Fruit fly (Drosophila melanogaster) whole organism, embryonic: ENCODE results near the gene CG44476.
A peak's percentile ranks its signal among the peaks of the same experiment; 100 is the strongest.

Source experiments
- Aef1 ChIP-seq: fragments of 200-800 bp; sonication (Bioruptor generic); IDR thresholded peaks from 3 replicates; pipeline ENCODE4 v1.3.6; 2022; ENCODE audit warnings: missing biosample characterization, missing genetic modification characterization
- CG10209 ChIP-seq: fragments of 200-800 bp; sonication (Bioruptor generic); optimal IDR thresholded peaks from 3 replicates; lab custom pipeline; 2017; ENCODE audit warnings: missing biosample characterization, mild to moderate bottlenecking, missing genetic modification characterization, missing genetic modification reagents
- CG10431 ChIP-seq: fragments of 200-800 bp; sonication (Bioruptor generic); optimal IDR thresholded peaks from 3 replicates; lab custom pipeline; 2018; ENCODE audit warnings: missing biosample characterization, mild to moderate bottlenecking, missing genetic modification characterization
- CG10959 ChIP-seq: fragments of 200-800 bp; sonication (Bioruptor generic); IDR thresholded peaks from 2 replicates; pipeline ENCODE4 v1.3.6; 2022; ENCODE audit warnings: missing biosample characterization, missing genetic modification characterization
- CG12219 ChIP-seq: fragments of 200-800 bp; sonication (Bioruptor generic); optimal IDR thresholded peaks from 3 replicates; lab custom pipeline; 2018; ENCODE audit warnings: missing biosample characterization, mild to moderate bottlenecking, missing genetic modification characterization
- CG13775 ChIP-seq: fragments of 200-800 bp; sonication (Bioruptor generic); optimal IDR thresholded peaks from 3 replicates; lab custom pipeline; 2017; ENCODE audit warnings: missing biosample characterization, mild to moderate bottlenecking, missing genetic modification characterization
- CG14710 ChIP-seq: fragments of 200-800 bp; sonication (Bioruptor generic); optimal IDR thresholded peaks from 3 replicates; lab custom pipeline; 2019; ENCODE audit warnings: missing biosample characterization, mild to moderate bottlenecking, missing genetic modification characterization, moderate library complexity
- CG15011 ChIP-seq: fragments of 200-800 bp; sonication (Bioruptor generic); optimal IDR thresholded peaks from 3 replicates; lab custom pipeline; 2018; ENCODE audit warnings: missing biosample characterization, mild to moderate bottlenecking, missing genetic modification characterization
- CG16815 ChIP-seq: fragments of 200-800 bp; sonication (Bioruptor generic); optimal IDR thresholded peaks from 3 replicates; lab custom pipeline; 2017; ENCODE audit warnings: missing biosample characterization, mild to moderate bottlenecking, missing genetic modification characterization
- CG17802 ChIP-seq: fragments of 200-800 bp; sonication (Bioruptor generic); optimal IDR thresholded peaks from 2 replicates; lab custom pipeline; 2018; ENCODE audit warnings: missing biosample characterization, mild to moderate bottlenecking, missing genetic modification characterization, moderate library complexity
- CG17829 ChIP-seq: fragments of 200-800 bp; optimal IDR thresholded peaks from 2 replicates; lab custom pipeline; 2019; ENCODE audit warnings: missing biosample characterization, mild to moderate bottlenecking, missing genetic modification characterization, moderate library complexity
- CG18262 ChIP-seq: fragments of 200-800 bp; optimal IDR thresholded peaks from 3 replicates; lab custom pipeline; 2019; ENCODE audit warnings: missing biosample characterization, mild to moderate bottlenecking, missing genetic modification characterization, moderate library complexity
- CG31388 ChIP-seq: fragments of 200-800 bp; sonication (Bioruptor generic); optimal IDR thresholded peaks from 2 replicates; lab custom pipeline; 2016; ENCODE audit warnings: missing biosample characterization, missing genetic modification characterization
- CG3407 ChIP-seq: fragments of 200-800 bp; sonication (Bioruptor generic); optimal IDR thresholded peaks from 2 replicates; lab custom pipeline; 2018; ENCODE audit warnings: missing biosample characterization, mild to moderate bottlenecking, missing genetic modification characterization
- CG4360 ChIP-seq: fragments of 200-800 bp; sonication (Bioruptor generic); IDR thresholded peaks from 2 replicates; pipeline ENCODE4 v1.3.6; 2022; ENCODE audit warnings: missing biosample characterization, missing genetic modification characterization
- CG4404 ChIP-seq: fragments of 200-800 bp; sonication (Bioruptor generic); IDR thresholded peaks from 2 replicates; pipeline ENCODE4 v1.3.6; 2022; ENCODE audit warnings: missing biosample characterization, missing genetic modification characterization
- CG6254 ChIP-seq: fragments of 200-800 bp; sonication (Bioruptor generic); optimal IDR thresholded peaks from 3 replicates; lab custom pipeline; 2017; ENCODE audit warnings: mild to moderate bottlenecking, missing biosample characterization, missing genetic modification reagents, missing genetic modification characterization
- CG9215 ChIP-seq: fragments of 200-800 bp; sonication (Bioruptor generic); IDR thresholded peaks from 2 replicates; pipeline ENCODE4 v1.3.6; 2022; ENCODE audit warnings: missing biosample characterization, missing genetic modification characterization
- CTCF ChIP-seq: fragments of 200-800 bp; sonication (Bioruptor generic); optimal IDR thresholded peaks from 2 replicates; lab custom pipeline; 2017; ENCODE audit warnings: missing biosample characterization, mild to moderate bottlenecking, missing genetic modification characterization, moderate library complexity
- Chrac-16 ChIP-seq: fragments of 200-800 bp; sonication (Bioruptor generic); optimal IDR thresholded peaks from 3 replicates; lab custom pipeline; 2016; ENCODE audit warnings: missing biosample characterization, missing genetic modification characterization
- Dek ChIP-seq: fragments of 200-800 bp; sonication (Bioruptor generic); optimal IDR thresholded peaks from 3 replicates; lab custom pipeline; 2019; ENCODE audit warnings: missing biosample characterization, mild to moderate bottlenecking, missing genetic modification characterization, moderate library complexity
- E2f1 ChIP-seq: fragments of 200-800 bp; sonication (Bioruptor generic); IDR thresholded peaks from 2 replicates; pipeline ENCODE4 v1.3.6; 2022; ENCODE audit warnings: missing biosample characterization, missing genetic modification characterization
- HmgZ ChIP-seq: fragments of 200-800 bp; sonication (Bioruptor generic); optimal IDR thresholded peaks from 2 replicates; lab custom pipeline; 2018; ENCODE audit warnings: missing biosample characterization, mild to moderate bottlenecking, missing genetic modification characterization
- MESR4 ChIP-seq: fragments of 200-800 bp; sonication (Bioruptor generic); optimal IDR thresholded peaks from 2 replicates; lab custom pipeline; 2018; ENCODE audit warnings: missing biosample characterization, mild to moderate bottlenecking, missing genetic modification characterization, moderate library complexity
- Med ChIP-seq: fragments of 200-800 bp; sonication (Bioruptor generic); peaks from one replicate; lab custom pipeline; 2016; ENCODE audit warnings: missing biosample characterization, missing genetic modification characterization, mild to moderate bottlenecking, inconsistent platforms, moderate library complexity
- NFAT ChIP-seq: fragments of 200-800 bp; sonication (Bioruptor generic); IDR thresholded peaks from 2 replicates; pipeline ENCODE4 v1.3.6; 2022; ENCODE audit warnings: missing biosample characterization, missing genetic modification characterization
- Poxn ChIP-seq: fragments of 200-800 bp; sonication (Bioruptor generic); IDR thresholded peaks from 2 replicates; pipeline ENCODE4 v1.3.6; 2022; ENCODE audit warnings: missing biosample characterization, missing genetic modification characterization
- Side ChIP-seq: fragments of 200-800 bp; sonication (Bioruptor generic); optimal IDR thresholded peaks from 2 replicates; lab custom pipeline; 2016; ENCODE audit warnings: missing biosample characterization, missing genetic modification characterization
- YL-1 ChIP-seq: fragments of 200-800 bp; sonication (Bioruptor generic); optimal IDR thresholded peaks from 3 replicates; lab custom pipeline; 2017; ENCODE audit warnings: missing biosample characterization, mild to moderate bottlenecking, missing genetic modification characterization
- ash1 ChIP-seq: fragments of 200-800 bp; sonication (Bioruptor generic); optimal IDR thresholded peaks from 2 replicates; lab custom pipeline; 2018; ENCODE audit warnings: missing biosample characterization, mild to moderate bottlenecking, missing genetic modification characterization
- bowl ChIP-seq: fragments of 200-800 bp; sonication (Bioruptor generic); IDR thresholded peaks from 2 replicates; pipeline ENCODE4 v1.3.6; 2022; ENCODE audit warnings: missing biosample characterization, missing genetic modification characterization
- cas ChIP-seq: fragments of 200-800 bp; sonication (Bioruptor generic); IDR thresholded peaks from 2 replicates; pipeline ENCODE4 v1.3.6; 2022; ENCODE audit warnings: missing biosample characterization, missing genetic modification characterization
- crc ChIP-seq: fragments of 200-800 bp; sonication (Bioruptor generic); optimal IDR thresholded peaks from 2 replicates; lab custom pipeline; 2016; ENCODE audit warnings: missing biosample characterization, missing genetic modification characterization
- fd64A ChIP-seq: fragments of 200-800 bp; sonication (Bioruptor generic); optimal IDR thresholded peaks from 3 replicates; lab custom pipeline; 2018; ENCODE audit warnings: missing biosample characterization, mild to moderate bottlenecking, missing genetic modification characterization
- fd96Cb ChIP-seq: fragments of 200-800 bp; sonication (Bioruptor generic); optimal IDR thresholded peaks from 2 replicates; lab custom pipeline; 2018; ENCODE audit warnings: missing biosample characterization, mild to moderate bottlenecking, missing genetic modification characterization, moderate library complexity
- gcm ChIP-seq: fragments of 200-800 bp; sonication (Bioruptor generic); optimal IDR thresholded peaks from 2 replicates; lab custom pipeline; 2019; ENCODE audit warnings: missing biosample characterization, mild to moderate bottlenecking, missing genetic modification characterization, moderate library complexity
- grau ChIP-seq: fragments of 200-800 bp; optimal IDR thresholded peaks from 3 replicates; lab custom pipeline; 2019; ENCODE audit warnings: missing biosample characterization, mild to moderate bottlenecking, missing genetic modification characterization, moderate library complexity
- her ChIP-seq: fragments of 200-800 bp; sonication (Bioruptor generic); optimal IDR thresholded peaks from 2 replicates; lab custom pipeline; 2016; ENCODE audit warnings: missing biosample characterization, missing genetic modification characterization
- jing ChIP-seq: fragments of 200-800 bp; sonication (Bioruptor generic); optimal IDR thresholded peaks from 2 replicates; lab custom pipeline; 2018; ENCODE audit warnings: missing biosample characterization, mild to moderate bottlenecking, missing genetic modification characterization
- ken ChIP-seq: fragments of 200-800 bp; sonication (Bioruptor generic); IDR thresholded peaks from 3 replicates; pipeline ENCODE4 v1.3.6; 2022; ENCODE audit warnings: missing biosample characterization, missing genetic modification characterization
- lov ChIP-seq, 2 experiments: fragments of 200-800 bp in 1 of 2; fragments of >200 bp in 1 of 2; sonication (Bioruptor generic) in 1 of 2; IDR thresholded peaks in 1 of 2; optimal IDR thresholded peaks in 1 of 2; 2 replicates in 1 of 2; 3 replicates in 1 of 2; pipeline versions ENCODE4 v1.3.6 to Lab custom; 2017 to 2022; ENCODE audit warnings: missing biosample characterization in 1 of 2, missing genetic modification characterization in 1 of 2
- mam ChIP-seq: fragments of 200-800 bp; sonication (Bioruptor generic); optimal IDR thresholded peaks from 3 replicates; lab custom pipeline; 2016; ENCODE audit warnings: missing biosample characterization, missing genetic modification characterization
- nerfin-2 ChIP-seq: fragments of 200-800 bp; sonication (Bioruptor generic); IDR thresholded peaks from 2 replicates; pipeline ENCODE4 v1.3.6; 2022; ENCODE audit warnings: missing biosample characterization, missing genetic modification characterization; ENCODE audit not compliant: partially characterized antibody
- oc ChIP-seq: fragments of 200-800 bp; sonication (Bioruptor generic); optimal IDR thresholded peaks from 2 replicates; lab custom pipeline; 2018; ENCODE audit warnings: missing biosample characterization, mild to moderate bottlenecking, missing genetic modification characterization, moderate library complexity
- pho ChIP-seq: fragments of 200-800 bp; sonication (Bioruptor generic); optimal IDR thresholded peaks from 2 replicates; lab custom pipeline; 2016; ENCODE audit warnings: missing biosample characterization, missing genetic modification characterization
- prd ChIP-seq, 3 experiments: fragments of >200 bp in 2 of 3; fragments of 200-800 bp in 1 of 3; sonication (Bioruptor generic) in 1 of 3; optimal IDR thresholded peaks in 2 of 3; IDR thresholded peaks in 1 of 3; 2 replicates in 2 of 3; 3 replicates in 1 of 3; pipeline versions ENCODE4 v1.3.6 to Lab custom; 2017 to 2022; ENCODE audit warnings: missing biosample characterization in 1 of 3, missing genetic modification characterization in 1 of 3
- sna ChIP-seq: fragments of 200-800 bp; sonication (Bioruptor generic); IDR thresholded peaks from 2 replicates; pipeline ENCODE4 v1.3.6; 2022; ENCODE audit warnings: missing biosample characterization, missing genetic modification characterization; ENCODE audit not compliant: partially characterized antibody
- tna ChIP-seq: fragments of 200-800 bp; sonication (Bioruptor generic); IDR thresholded peaks from 2 replicates; pipeline ENCODE4 v1.3.6; 2022; ENCODE audit warnings: missing biosample characterization, missing genetic modification characterization; ENCODE audit not compliant: partially characterized antibody
- z ChIP-seq: fragments of 200-800 bp; sonication (Bioruptor generic); IDR thresholded peaks from 3 replicates; pipeline ENCODE4 v1.3.6; 2022; ENCODE audit warnings: missing biosample characterization, missing genetic modification characterization

The CG44476 gene

dm6 chr2L:18150393-18151133 lies 37.6 kb upstream of the CG44476 start (continued):
- TF ChIP-seq Chrac-16 (GFP tag; lab: Kevin White, UChicago) (peak; percentile 11), CG4360 (GFP tag; lab: Robert Waterston, UW) (peak; percentile 97), CG17802 (tag; lab: Kevin White, UChicago) (no peak), CG18262 (tag; lab: Kevin White, UChicago) (no peak), jing (GFP tag; lab: Kevin White, UChicago) (no peak), HmgZ (tag; lab: Kevin White, UChicago) (no peak), CG4404 (GFP tag; lab: Robert Waterston, UW) (0 out of 2 replicates have a peak, but pooled peaks have one; percentile 8), CG14710 (tag; lab: Kevin White, UChicago) (no peak), CG17829 (tag; lab: Kevin White, UChicago) (no peak), CG16815 (peak; percentile 42), oc (tag; lab: Kevin White, UChicago) (peak; percentile 2), ash1 (peak; percentile 13), lov (optimal IDR thresholded peaks at IDR 0.05; lab: Kevin White, UChicago) (no peak), lov (GFP tag; IDR thresholded peaks at IDR 0.05; lab: Robert Waterston, UW) (no peak), her (GFP tag; lab: Kevin White, UChicago) (no peak), CG31388 (GFP tag; lab: Kevin White, UChicago) (no peak), Aef1 (GFP tag; lab: Robert Waterston, UW) (peak; percentile 72), pho (GFP tag; lab: Kevin White, UChicago) (no peak), cas (GFP tag; lab: Robert Waterston, UW) (no peak), MESR4 (GFP tag; lab: Kevin White, UChicago) (no peak), CG13775 (GFP tag; lab: Kevin White, UChicago) (peak; percentile 39), Med (peak; percentile 86), fd96Cb (tag; lab: Kevin White, UChicago) (peak; percentile 21), crc (GFP tag; lab: Kevin White, UChicago) (no peak), mam (GFP tag; lab: Kevin White, UChicago) (no peak), sna (GFP tag; lab: Robert Waterston, UW) (no peak), nerfin-2 (GFP tag; lab: Robert Waterston, UW) (no peak), fd64A (GFP tag; lab: Kevin White, UChicago) (no peak), CG12219 (GFP tag; lab: Kevin White, UChicago) (no peak), prd (optimal IDR thresholded peaks at IDR 0.05; lab: Kevin White, UChicago) (no peak), prd (GFP tag; IDR thresholded peaks at IDR 0.05; lab: Robert Waterston, UW) (peak; percentile 68), grau (tag; lab: Kevin White, UChicago) (peak; percentile 89), gcm (no peak), CTCF (GFP tag; lab: Kevin White, UChicago) (no peak), Poxn (GFP tag; lab: Robert Waterston, UW) (no peak), E2f1 (GFP tag; lab: Robert Waterston, UW) (0 out of 2 replicates have a peak, but pooled peaks have one; percentile 53), Dek (tag; lab: Kevin White, UChicago) (peak; percentile 15), CG9215 (peak; percentile 41), CG3407 (GFP tag; lab: Kevin White, UChicago) (no peak), z (GFP tag; lab: Robert Waterston, UW) (peak; percentile 50; the same call in 1 of the 3 replicates), CG10209 (no peak), CG10431 (no peak), Side (GFP tag; lab: Kevin White, UChicago) (no peak), bowl (no peak), ken (0 out of 3 replicates have a peak, but pooled peaks have one; percentile 34), tna (GFP tag; lab: Robert Waterston, UW) (no peak), CG15011 (GFP tag; lab: Kevin White, UChicago) (no peak), CG6254 (GFP tag; lab: Kevin White, UChicago) (no peak), CG10959 (GFP tag; lab: Robert Waterston, UW) (peak; percentile 15; the same call in 1 of the 2 replicates), YL-1 (no peak), NFAT (GFP tag; lab: Robert Waterston, UW) (peak; percentile 66)
